Fruit fly (Drosophila melanogaster): ENCODE results near the gene PGRP-LB.

PGRP-LB gene

dm6 chr3R:11407733-11408134 is 52.6 kb downstream of the PGRP-LB start, which contains the start of gene mRpL40 (continued):
- TF ChIP-seq croc (GFP tag; conservative IDR thresholded peaks at IDR 0.05) (no peak), CG7786 (GFP tag; optimal IDR thresholded peaks at IDR 0.05) (no peak), CG9876 (GFP tag; optimal IDR thresholded peaks at IDR 0.05) (no peak), CG17385 (GFP tag; optimal IDR thresholded peaks at IDR 0.05) (no peak), CG17568 (GFP tag; optimal IDR thresholded peaks at IDR 0.05) (no peak), CG14710 (tag; optimal IDR thresholded peaks at IDR 0.05) (peak; percentile 19), CG14441 (GFP tag; IDR thresholded peaks at IDR 0.05) (no peak), sna (GFP tag; IDR thresholded peaks at IDR 0.05; ENCODE audit: partially characterized antibody) (peak; percentile 42; the same call in 1 of the 2 replicates), pum (GFP tag; optimal IDR thresholded peaks at IDR 0.05) (no peak), esg (GFP tag; conservative IDR thresholded peaks at IDR 0.05) (no peak), CG1832 (GFP tag; optimal IDR thresholded peaks at IDR 0.05) (no peak), cad (GFP tag; optimal IDR thresholded peaks at IDR 0.05) (no peak), Fer2 (tag; optimal IDR thresholded peaks at IDR 0.05) (no peak), CG11504 (tag; optimal IDR thresholded peaks at IDR 0.05) (no peak), Meics (GFP tag; optimal IDR thresholded peaks at IDR 0.05) (no peak), CG7372 (GFP tag; IDR thresholded peaks at IDR 0.05) (peak; percentile 86), MBD-R2 (GFP tag; IDR thresholded peaks at IDR 0.05) (peak; percentile 91), cwo (GFP tag; optimal IDR thresholded peaks at IDR 0.05) (no peak), Fer1 (GFP tag; optimal IDR thresholded peaks at IDR 0.05) (no peak), prd (optimal IDR thresholded peaks at IDR 0.05) (no peak), prd (GFP tag; IDR thresholded peaks at IDR 0.05) (no peak), p53 (GFP tag; optimal IDR thresholded peaks at IDR 0.05) (no peak), Adf1 (GFP tag; IDR thresholded peaks at IDR 0.05) (no peak), salm (tag; optimal IDR thresholded peaks at IDR 0.05) (no peak), mld (GFP tag; IDR thresholded peaks at IDR 0.05; ENCODE audit: partially characterized antibody) (no peak), CG12659 (GFP tag; optimal IDR thresholded peaks at IDR 0.05) (peak; percentile 21), trh (GFP tag; optimal IDR thresholded peaks at IDR 0.05) (no peak), bbx (GFP tag; IDR thresholded peaks at IDR 0.05; ENCODE audit: partially characterized antibody) (peak; percentile 42; the same call in 1 of the 2 replicates), Pdp1 (GFP tag; optimal IDR thresholded peaks at IDR 0.05) (peak in 1 of 2 experiments; percentile 98), CG17361 (GFP tag; IDR thresholded peaks at IDR 0.05) (no peak), CG17829 (tag; optimal IDR thresholded peaks at IDR 0.05) (peak; percentile 0), dimm (GFP tag; IDR thresholded peaks at IDR 0.05) (no peak), CG2712 (tag; optimal IDR thresholded peaks at IDR 0.05) (peak; percentile 2), stwl (tag; optimal IDR thresholded peaks at IDR 0.05) (peak; percentile 81), gce (GFP tag; IDR thresholded peaks at IDR 0.05) (no peak), gro (GFP tag; optimal IDR thresholded peaks at IDR 0.05) (no peak), Dp (GFP tag; optimal IDR thresholded peaks at IDR 0.05) (peak; percentile 67), CG5953 (GFP tag; IDR thresholded peaks at IDR 0.05) (no peak), ro (GFP tag; IDR thresholded peaks at IDR 0.05) (no peak), Bteb2 (GFP tag; optimal IDR thresholded peaks at IDR 0.05) (no peak), tup (GFP tag; optimal IDR thresholded peaks at IDR 0.05) (no peak), knrl (GFP tag; IDR thresholded peaks at IDR 0.05; ENCODE audit: partially characterized antibody) (no peak), abd-A (tag; optimal IDR thresholded peaks at IDR 0.05) (no peak), grn (GFP tag; optimal IDR thresholded peaks at IDR 0.05) (no peak), Scr (GFP tag; IDR thresholded peaks at IDR 0.05; ENCODE audit: partially characterized antibody) (peak; percentile 46), gcm2 (GFP tag; optimal IDR thresholded peaks at IDR 0.05) (no peak), Dll (GFP tag; IDR thresholded peaks at IDR 0.05; ENCODE audit: partially characterized antibody) (peak; percentile 71; the same call in 3 of the 4 replicates), mam (GFP tag; optimal IDR thresholded peaks at IDR 0.05) (no peak), CG18619 (GFP tag; optimal IDR thresholded peaks at IDR 0.05) (no peak), CG32532 (GFP tag; IDR thresholded peaks at IDR 0.05) (no peak), ab (GFP tag; optimal IDR thresholded peaks at IDR 0.05) (no peak)
